Fruit fly (Drosophila melanogaster): ENCODE data around the gene RpS19b.

RpS19b gene

dm6 chr3R:23958091-23958838 lies 24.9 kb upstream of the RpS19b start, which contains the start of the genes GluProRS and AP-1sigma (continued):
- TF ChIP-seq eve (GFP tag; optimal IDR thresholded peaks at IDR 0.05) (peak in 1 of 2 experiments; percentile 3), Six4 (GFP tag; optimal IDR thresholded peaks at IDR 0.05) (peak; percentile 87), maf-S (GFP tag; optimal IDR thresholded peaks at IDR 0.05) (peak; percentile 82), eyg (GFP tag; optimal IDR thresholded peaks at IDR 0.05) (peak; percentile 48), Mrtf (GFP tag; IDR thresholded peaks at IDR 0.05) (peak; percentile 95), NC2α (GFP tag; optimal IDR thresholded peaks at IDR 0.05) (peak; percentile 30), HmgZ (tag; optimal IDR thresholded peaks at IDR 0.05) (peak; percentile 92), GATAe (GFP tag; conservative IDR thresholded peaks at IDR 0.05) (peak; percentile 83), disco-r (GFP tag; optimal IDR thresholded peaks at IDR 0.05) (peak; percentile 42), CG12659 (GFP tag; optimal IDR thresholded peaks at IDR 0.05) (peak; percentile 94), CG33557 (GFP tag; optimal IDR thresholded peaks at IDR 0.05) (peak; percentile 78), Gsc (GFP tag; IDR thresholded peaks at IDR 0.05) (peak; percentile 93), CG12769 (tag; optimal IDR thresholded peaks at IDR 0.05) (peak; percentile 91), ato (GFP tag; IDR thresholded peaks at IDR 0.05; ENCODE audit: partially characterized antibody) (peak; percentile 67), Atf-2 (GFP tag; optimal IDR thresholded peaks at IDR 0.05) (peak; percentile 74), CG14710 (tag; optimal IDR thresholded peaks at IDR 0.05) (peak; percentile 92), Xbp1 (GFP tag; optimal IDR thresholded peaks at IDR 0.05) (peak; percentile 95), Max (GFP tag; optimal IDR thresholded peaks at IDR 0.05) (peak; percentile 94), HLHmδ (GFP tag; optimal IDR thresholded peaks at IDR 0.05) (no peak), nerfin-1 (tag; optimal IDR thresholded peaks at IDR 0.05) (peak; percentile 75), al (GFP tag; IDR thresholded peaks at IDR 0.05) (peak; percentile 94), Hr39 (optimal IDR thresholded peaks at IDR 0.05) (no peak), CG17612 (GFP tag; IDR thresholded peaks at IDR 0.05) (peak; percentile 84), CG11247 (GFP tag; IDR thresholded peaks at IDR 0.05) (peak; percentile 97), btn (GFP tag; optimal IDR thresholded peaks at IDR 0.05) (peak; percentile 42), tin (GFP tag; optimal IDR thresholded peaks at IDR 0.05) (peak; percentile 94), Rx (GFP tag; IDR thresholded peaks at IDR 0.05) (peak; percentile 83), CG10979 (tag; optimal IDR thresholded peaks at IDR 0.05) (peak; percentile 84), Sry-δ (GFP tag; optimal IDR thresholded peaks at IDR 0.05) (peak; percentile 91), cad (GFP tag; optimal IDR thresholded peaks at IDR 0.05) (no peak), CG10209 (GFP tag; optimal IDR thresholded peaks at IDR 0.05) (peak; percentile 84), gem (tag; optimal IDR thresholded peaks at IDR 0.05) (peak; percentile 95), CG10654 (GFP tag; optimal IDR thresholded peaks at IDR 0.05) (peak; percentile 92), zf30C (GFP tag; optimal IDR thresholded peaks at IDR 0.05) (no peak), ro (GFP tag; IDR thresholded peaks at IDR 0.05) (peak; percentile 79), HHEX (GFP tag; optimal IDR thresholded peaks at IDR 0.05) (peak; percentile 74), CG17385 (GFP tag; optimal IDR thresholded peaks at IDR 0.05) (peak; percentile 97), HLH4C (GFP tag; IDR thresholded peaks at IDR 0.05; ENCODE audit: partially characterized antibody) (peak; percentile 90), CG18764 (GFP tag; optimal IDR thresholded peaks at IDR 0.05) (peak; percentile 88), CG8388 (GFP tag; optimal IDR thresholded peaks at IDR 0.05) (peak; percentile 83), NFAT (GFP tag; IDR thresholded peaks at IDR 0.05) (peak; percentile 95), CG6813 (GFP tag; optimal IDR thresholded peaks at IDR 0.05) (peak; percentile 59), wdn (GFP tag; IDR thresholded peaks at IDR 0.05) (peak; percentile 89), Fer3 (tag; optimal IDR thresholded peaks at IDR 0.05) (peak; percentile 89), sqz (GFP tag; optimal IDR thresholded peaks at IDR 0.05) (peak; percentile 12), zfh1 (GFP tag; IDR thresholded peaks at IDR 0.05) (peak; percentile 97), scrt (GFP tag; optimal IDR thresholded peaks at IDR 0.05) (peak; percentile 77), sd (tag; optimal IDR thresholded peaks at IDR 0.05) (no peak), inv (GFP tag; IDR thresholded peaks at IDR 0.05; ENCODE audit: partially characterized antibody) (peak; percentile 91)
